Worm (Caenorhabditis elegans) whole organism, L4/young adult: ENCODE data around the gene F44E7.9.

Source experiments
- W03F9.2 ChIP-seq: fragments of 150-350 bp; optimal IDR thresholded peaks from 2 replicates; lab custom pipeline; 2014; ENCODE audit warnings: missing biosample characterization, missing genetic modification characterization
- dao-5 ChIP-seq: sonication (generic microtip); optimal IDR thresholded peaks from 2 replicates; lab custom pipeline; 2016; ENCODE audit warnings: missing genotype, missing genetic modification characterization, moderate library complexity, missing compliant biosample characterization
- him-1 ChIP-seq: sonication (generic microtip); optimal IDR thresholded peaks from 2 replicates; lab custom pipeline; 2016; ENCODE audit warnings: missing genotype, missing genetic modification reagents, missing genetic modification characterization, missing compliant biosample characterization

DNA sequence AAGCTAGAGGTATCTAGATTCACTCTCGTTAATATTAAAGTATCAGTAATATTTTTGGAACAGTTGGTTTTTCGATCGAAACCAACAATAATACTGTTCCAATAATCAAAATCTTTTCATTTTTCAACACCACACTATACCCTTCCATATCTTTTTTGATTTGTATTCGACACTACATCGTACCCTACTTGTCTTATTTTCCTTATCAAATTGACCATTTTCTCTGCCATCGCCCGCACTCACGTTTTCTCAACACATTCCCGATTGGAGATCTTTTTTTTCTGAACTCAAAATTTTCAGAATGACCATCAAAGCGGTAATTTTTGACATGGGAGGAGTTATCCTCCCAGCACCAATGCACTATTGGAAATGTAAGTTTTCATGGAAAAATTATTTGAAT, 43.5 kb upstream of the F44E7.9 start, which contains the start of gene acds-10:
- TF ChIP-seq dao-5 (no peak), W03F9.2 (tag; lab: Kevin White, UChicago) (no peak), him-1 (no peak)
